Fruit fly (Drosophila melanogaster): Measurements from ENCODE around the gene wgn.
A peak's percentile ranks its signal among the peaks of the same experiment; 100 is the strongest.

wgn gene

dm6 chrX:18645720-18646213 lies 11.1 kb upstream of the wgn start (continued):
- TF ChIP-seq stc (GFP tag; IDR thresholded peaks at IDR 0.05) (0 out of 2 replicates have a peak, but pooled peaks have one; percentile 36), NFAT (GFP tag; IDR thresholded peaks at IDR 0.05) (no peak), Drgx (GFP tag; IDR thresholded peaks at IDR 0.05) (peak; percentile 54), CG18599 (GFP tag; optimal IDR thresholded peaks at IDR 0.05) (peak; percentile 79), Eip74EF (GFP tag; optimal IDR thresholded peaks at IDR 0.05) (peak in 1 of 2 experiments; percentile 46), NK7.1 (GFP tag; optimal IDR thresholded peaks at IDR 0.05) (peak; percentile 27), CG15073 (GFP tag; optimal IDR thresholded peaks at IDR 0.05) (no peak), Chrac-16 (GFP tag; optimal IDR thresholded peaks at IDR 0.05) (peak; percentile 51), CG32772 (GFP tag; IDR thresholded peaks at IDR 0.05) (peak; percentile 41; the same call in 1 of the 2 replicates), Fer1 (GFP tag; optimal IDR thresholded peaks at IDR 0.05) (peak; percentile 54), Hmx (GFP tag; optimal IDR thresholded peaks at IDR 0.05) (peak; percentile 35), nmo (GFP tag; optimal IDR thresholded peaks at IDR 0.05) (peak; percentile 76), CG9215 (GFP tag; IDR thresholded peaks at IDR 0.05) (peak; percentile 47), dysf (GFP tag; IDR thresholded peaks at IDR 0.05) (peak; percentile 73; the same call in 2 of the 3 replicates), mirr (GFP tag; optimal IDR thresholded peaks at IDR 0.05) (peak; percentile 19), Blimp-1 (GFP tag; optimal IDR thresholded peaks at IDR 0.05) (peak; percentile 66), lab (GFP tag; optimal IDR thresholded peaks at IDR 0.05) (peak; percentile 84), HLH3B (GFP tag; IDR thresholded peaks at IDR 0.05) (no peak), sens (GFP tag) (peak; percentile 91), cad (GFP tag; optimal IDR thresholded peaks at IDR 0.05) (no peak), CG42726 (GFP tag; IDR thresholded peaks at IDR 0.05; ENCODE audit: partially characterized antibody) (no peak), CG10209 (GFP tag; optimal IDR thresholded peaks at IDR 0.05) (peak; percentile 57), CG9609 (GFP tag; optimal IDR thresholded peaks at IDR 0.05) (peak; percentile 8), vfl (GFP tag; optimal IDR thresholded peaks at IDR 0.05) (peak; percentile 23), CG13424 (tag; optimal IDR thresholded peaks at IDR 0.05) (peak; percentile 62), ems (GFP tag; optimal IDR thresholded peaks at IDR 0.05) (no peak), Taf1 (GFP tag; IDR thresholded peaks at IDR 0.05) (no peak), Meics (GFP tag; optimal IDR thresholded peaks at IDR 0.05) (peak; percentile 59), trem (tag; optimal IDR thresholded peaks at IDR 0.05) (peak; percentile 38), fd96Cb (tag; optimal IDR thresholded peaks at IDR 0.05) (peak; percentile 65), tgo (GFP tag; IDR thresholded peaks at IDR 0.05) (peak; percentile 61), NC2α (GFP tag; optimal IDR thresholded peaks at IDR 0.05) (no peak), CG34422 (GFP tag; IDR thresholded peaks at IDR 0.05) (0 out of 3 replicates have a peak, but pooled peaks have one; percentile 23), scrt (GFP tag; optimal IDR thresholded peaks at IDR 0.05) (peak; percentile 32), CG15601 (tag; optimal IDR thresholded peaks at IDR 0.05) (peak; percentile 60), Dref (GFP tag; IDR thresholded peaks at IDR 0.05) (no peak), fd3F (GFP tag; optimal IDR thresholded peaks at IDR 0.05) (no peak), CG9876 (GFP tag; optimal IDR thresholded peaks at IDR 0.05) (no peak), grau (tag; optimal IDR thresholded peaks at IDR 0.05) (peak; percentile 46), CTCF (GFP tag; optimal IDR thresholded peaks at IDR 0.05) (no peak), Mrtf (GFP tag; IDR thresholded peaks at IDR 0.05) (0 out of 3 replicates have a peak, but pooled peaks have one; percentile 45), CG10654 (GFP tag; optimal IDR thresholded peaks at IDR 0.05) (peak; percentile 12), CG1832 (GFP tag; optimal IDR thresholded peaks at IDR 0.05) (no peak), CG2889 (GFP tag; IDR thresholded peaks at IDR 0.05) (0 out of 3 replicates have a peak, but pooled peaks have one; percentile 5), pan (optimal IDR thresholded peaks at IDR 0.05) (no peak), pan (GFP tag; optimal IDR thresholded peaks at IDR 0.05 in 1 of 2, IDR thresholded peaks at IDR 0.05 in 1 of 2) (no peak), insv (GFP tag; optimal IDR thresholded peaks at IDR 0.05) (no peak), unpg (GFP tag; optimal IDR thresholded peaks at IDR 0.05) (peak; percentile 60), CG14050 (GFP tag; IDR thresholded peaks at IDR 0.05) (peak; percentile 35), CG13894 (tag; optimal IDR thresholded peaks at IDR 0.05) (peak; percentile 60), ssp (GFP tag; IDR thresholded peaks at IDR 0.05) (peak; percentile 16; the same call in 1 of the 2 replicates)
